Worm (Caenorhabditis elegans) whole organism, L1 larva: ENCODE data around the gene algn-14.

Experiments used
- aly-2 ChIP-seq: fragments of 150-350 bp; optimal IDR thresholded peaks from 2 replicates; lab custom pipeline; 2014; ENCODE audit warnings: missing biosample characterization, missing genetic modification characterization
- ceh-90 ChIP-seq: sonication (generic microtip); optimal IDR thresholded peaks from 2 replicates; lab custom pipeline; 2016; ENCODE audit warnings: missing genetic modification characterization, missing compliant biosample characterization
- elt-3 ChIP-seq, 6 experiments: fragments of 150-350 bp in 1 of 6; sonication (generic microtip); optimal IDR thresholded peaks; 2 replicates each; lab custom pipeline; 2017 to 2018; ENCODE audit warnings: missing biosample characterization in 6 of 6, missing genetic modification characterization in 6 of 6, inconsistent platforms in 1 of 6
- fos-1 ChIP-seq: fragments of 150-350 bp; optimal IDR thresholded peaks from 2 replicates; lab custom pipeline; 2014; ENCODE audit warnings: missing biosample characterization, missing genetic modification characterization
- hlh-17 ChIP-seq: fragments of 200-800 bp; sonication (Bioruptor generic); optimal IDR thresholded peaks from 2 replicates; lab custom pipeline; 2018; ENCODE audit warnings: missing genetic modification characterization, mild to moderate bottlenecking, missing compliant biosample characterization, moderate library complexity, borderline replicate concordance
- jun-1 ChIP-seq: fragments of 150-350 bp; optimal IDR thresholded peaks from 2 replicates; lab custom pipeline; 2014; ENCODE audit warnings: missing biosample characterization, missing genetic modification reagents, missing genetic modification characterization
- lin-39 ChIP-seq: fragments of 150-350 bp; optimal IDR thresholded peaks from 2 replicates; lab custom pipeline; 2014; ENCODE audit warnings: missing biosample characterization, missing genetic modification reagents, missing genetic modification characterization
- nhr-11 ChIP-seq: fragments of 150-350 bp; optimal IDR thresholded peaks from 2 replicates; lab custom pipeline; 2014; ENCODE audit warnings: missing biosample characterization, missing genetic modification characterization
- nhr-12 ChIP-seq: sonication (generic microtip); optimal IDR thresholded peaks from 2 replicates; lab custom pipeline; 2017; ENCODE audit warnings: missing biosample characterization, missing genetic modification characterization
- nhr-237 ChIP-seq: fragments of 150-350 bp; optimal IDR thresholded peaks from 2 replicates; lab custom pipeline; 2014; ENCODE audit warnings: missing biosample characterization, missing genetic modification characterization
- nhr-47 ChIP-seq: sonication (generic microtip); optimal IDR thresholded peaks from 2 replicates; lab custom pipeline; 2016; ENCODE audit warnings: mild to moderate bottlenecking, missing genetic modification characterization, moderate library complexity, missing compliant biosample characterization
- snpc-4 ChIP-seq: fragments of 150-350 bp; optimal IDR thresholded peaks from 2 replicates; lab custom pipeline; 2014; ENCODE audit warnings: missing biosample characterization, missing genetic modification characterization
- unc-86 ChIP-seq: sonication (generic microtip); optimal IDR thresholded peaks from 2 replicates; lab custom pipeline; 2016; ENCODE audit warnings: missing genetic modification characterization, missing compliant biosample characterization
- ztf-11 ChIP-seq, 2 experiments: sonication (generic microtip); optimal IDR thresholded peaks; 2 replicates each; lab custom pipeline; 2016 to 2017; ENCODE audit warnings: missing genetic modification characterization in 2 of 2, missing biosample characterization in 1 of 2, missing compliant biosample characterization in 1 of 2

ce11 chrIV:3843019-3843527 lies 39.8 kb upstream of the algn-14 start:
- no peak for TF ChIP-seq jun-1 (tag; lab: Kevin White, UChicago)
- TF ChIP-seq nhr-12 (tag; lab: Kevin White, UChicago) = no peak
- no peak for TF ChIP-seq nhr-11 (tag; lab: Kevin White, UChicago)
- no peak for TF ChIP-seq ztf-11 (tag; optimal IDR thresholded peaks at IDR 0.05; lab: Kevin White, UChicago)
- TF ChIP-seq lin-39 (tag; lab: Kevin White, UChicago) = no peak
- no peak for TF ChIP-seq elt-3 (tag; optimal IDR thresholded peaks at IDR 0.05; lab: Kevin White, UChicago)
- no peak for TF ChIP-seq fos-1 (tag; lab: Kevin White, UChicago)
- TF ChIP-seq nhr-237 (tag; lab: Kevin White, UChicago) = no peak
- TF ChIP-seq aly-2 (tag; lab: Kevin White, UChicago) = no peak
- TF ChIP-seq snpc-4 (tag; lab: Kevin White, UChicago) = no peak
- TF ChIP-seq unc-86 (tag; lab: Kevin White, UChicago) = no peak
- TF ChIP-seq hlh-17 (GFP tag; lab: Kevin White, UChicago) = no peak
- TF ChIP-seq ceh-90 (tag; lab: Kevin White, UChicago) = no peak
- TF ChIP-seq nhr-47 = no peak
